Fruit fly (Drosophila melanogaster) whole organism, prepupa: ENCODE results near the gene CG13896.

Experiments
- Blimp-1 ChIP-seq: fragments of 200-800 bp; sonication (Bioruptor generic); optimal IDR thresholded peaks from 3 replicates; lab custom pipeline; 2017; ENCODE audit warnings: missing biosample characterization, missing genetic modification characterization, mild to moderate bottlenecking, moderate library complexity, missing genetic modification reagents
- CG10669 ChIP-seq: fragments of 200-800 bp; sonication (Bioruptor generic); optimal IDR thresholded peaks from 3 replicates; lab custom pipeline; 2018; ENCODE audit warnings: missing biosample characterization, mild to moderate bottlenecking, missing genetic modification characterization, moderate library complexity
- CG11294 ChIP-seq: fragments of 200-800 bp; sonication (Bioruptor generic); IDR thresholded peaks from 2 replicates; pipeline ENCODE4 v1.3.6; 2022; ENCODE audit warnings: missing biosample characterization, missing genetic modification characterization
- CG11762 ChIP-seq: fragments of 200-800 bp; sonication (Bioruptor generic); optimal IDR thresholded peaks from 3 replicates; lab custom pipeline; 2016; ENCODE audit warnings: missing biosample characterization, missing genetic modification characterization; ENCODE audit not compliant: insufficient read depth
- CG11902 ChIP-seq: fragments of 200-800 bp; sonication (Bioruptor generic); optimal IDR thresholded peaks from 3 replicates; lab custom pipeline; 2016; ENCODE audit warnings: missing biosample characterization, missing genetic modification characterization
- CG16779 ChIP-seq: fragments of 200-800 bp; sonication (Bioruptor generic); optimal IDR thresholded peaks from 3 replicates; lab custom pipeline; 2017; ENCODE audit warnings: missing biosample characterization, mild to moderate bottlenecking, missing genetic modification characterization
- CG32006 ChIP-seq: fragments of 200-800 bp; sonication (Bioruptor generic); optimal IDR thresholded peaks from 3 replicates; lab custom pipeline; 2017; ENCODE audit warnings: missing biosample characterization, mild to moderate bottlenecking, missing genetic modification characterization
- CG34406 ChIP-seq: fragments of 200-800 bp; sonication (Bioruptor generic); optimal IDR thresholded peaks from 3 replicates; lab custom pipeline; 2016; ENCODE audit warnings: missing biosample characterization, missing genetic modification characterization
- CG3919 ChIP-seq: fragments of 200-800 bp; sonication (Bioruptor generic); optimal IDR thresholded peaks from 3 replicates; lab custom pipeline; 2016; ENCODE audit warnings: missing biosample characterization, missing genetic modification characterization
- CG4318 ChIP-seq: fragments of 200-800 bp; sonication (Bioruptor generic); optimal IDR thresholded peaks from 3 replicates; lab custom pipeline; 2017; ENCODE audit warnings: missing biosample characterization, mild to moderate bottlenecking, missing genetic modification characterization
- CG6163 ChIP-seq: fragments of 200-800 bp; sonication (Bioruptor generic); IDR thresholded peaks from 3 replicates; pipeline ENCODE4 v1.3.6; 2022; ENCODE audit warnings: missing biosample characterization, missing genetic modification characterization
- CG6792 ChIP-seq: fragments of 200-800 bp; sonication (Bioruptor generic); optimal IDR thresholded peaks from 3 replicates; lab custom pipeline; 2016; ENCODE audit warnings: missing biosample characterization, missing genetic modification characterization
- CG6808 ChIP-seq: fragments of 200-800 bp; sonication (Bioruptor generic); optimal IDR thresholded peaks from 3 replicates; lab custom pipeline; 2017; ENCODE audit warnings: missing biosample characterization, missing genetic modification characterization, mild to moderate bottlenecking, moderate library complexity, missing genetic modification reagents
- CG6854 ChIP-seq: fragments of 200-800 bp; sonication (Bioruptor generic); optimal IDR thresholded peaks from 2 replicates; lab custom pipeline; 2017; ENCODE audit warnings: missing biosample characterization, mild to moderate bottlenecking, missing genetic modification characterization
- CG7368 ChIP-seq: fragments of 200-800 bp; sonication (Bioruptor generic); optimal IDR thresholded peaks from 3 replicates; lab custom pipeline; 2016; ENCODE audit warnings: missing biosample characterization, missing genetic modification characterization
- CG8119 ChIP-seq: fragments of 200-800 bp; sonication (Bioruptor generic); IDR thresholded peaks from 3 replicates; pipeline ENCODE4 v1.3.6; 2022; ENCODE audit warnings: missing biosample characterization, missing genetic modification characterization
- CG8632 ChIP-seq: fragments of 200-800 bp; sonication (Bioruptor generic); optimal IDR thresholded peaks from 3 replicates; lab custom pipeline; 2016; ENCODE audit warnings: missing biosample characterization, missing genetic modification characterization
- Eip78C ChIP-seq: fragments of 200-800 bp; sonication (Bioruptor generic); peaks from one replicate; lab custom pipeline; 2016; ENCODE audit warnings: missing biosample characterization, missing genetic modification characterization
- Eip93F ChIP-seq: fragments of 200-800 bp; sonication (Bioruptor generic); optimal IDR thresholded peaks from 2 replicates; lab custom pipeline; 2016; ENCODE audit warnings: missing biosample characterization, mild to moderate bottlenecking, missing genetic modification characterization
- Ets21C ChIP-seq: fragments of 200-800 bp; sonication (Bioruptor generic); optimal IDR thresholded peaks from 3 replicates; lab custom pipeline; 2016; ENCODE audit warnings: missing biosample characterization, missing genetic modification characterization
- Ets96B ChIP-seq: fragments of 200-800 bp; optimal IDR thresholded peaks from 2 replicates; lab custom pipeline; 2019; ENCODE audit warnings: missing biosample characterization, mild to moderate bottlenecking, missing genetic modification characterization, moderate library complexity
- Hr38 ChIP-seq: sonication (Bioruptor generic); optimal IDR thresholded peaks from 2 replicates; lab custom pipeline; 2016; ENCODE audit warnings: missing biosample characterization, missing genetic modification characterization
- Hr4 ChIP-seq: fragments of 200-800 bp; sonication (Bioruptor generic); optimal IDR thresholded peaks from 3 replicates; lab custom pipeline; 2016; ENCODE audit warnings: missing biosample characterization, missing genetic modification characterization
- Lpt ChIP-seq: fragments of 200-800 bp; sonication (Bioruptor generic); optimal IDR thresholded peaks from 3 replicates; lab custom pipeline; 2016; ENCODE audit warnings: missing biosample characterization, missing genetic modification characterization
- Met ChIP-seq: fragments of 200-800 bp; sonication (Bioruptor generic); optimal IDR thresholded peaks from 3 replicates; lab custom pipeline; 2016; ENCODE audit warnings: missing biosample characterization, missing genetic modification characterization
- OdsH ChIP-seq: fragments of 200-800 bp; sonication (Bioruptor generic); optimal IDR thresholded peaks from 3 replicates; lab custom pipeline; 2016; ENCODE audit warnings: missing biosample characterization, missing genetic modification characterization
- Sox102F ChIP-seq: fragments of 200-800 bp; sonication (Bioruptor generic); optimal IDR thresholded peaks from 2 replicates; lab custom pipeline; 2016; ENCODE audit warnings: missing biosample characterization, mild to moderate bottlenecking, missing genetic modification characterization
- Sox14 ChIP-seq: fragments of 200-800 bp; sonication (Bioruptor generic); optimal IDR thresholded peaks from 3 replicates; lab custom pipeline; 2016; ENCODE audit warnings: missing biosample characterization, missing genetic modification characterization
- Sox15 ChIP-seq: fragments of 200-800 bp; sonication (Bioruptor generic); optimal IDR thresholded peaks from 3 replicates; lab custom pipeline; 2016; ENCODE audit warnings: missing biosample characterization, missing genetic modification characterization
- achi ChIP-seq: fragments of 200-800 bp; sonication (Bioruptor generic); optimal IDR thresholded peaks from 3 replicates; lab custom pipeline; 2016; ENCODE audit warnings: missing biosample characterization, missing genetic modification characterization
- cyc ChIP-seq: fragments of 200-800 bp; sonication (Bioruptor generic); optimal IDR thresholded peaks from 3 replicates; lab custom pipeline; 2016; ENCODE audit warnings: missing biosample characterization, missing genetic modification characterization
- dac ChIP-seq: fragments of 200-800 bp; sonication (Bioruptor generic); optimal IDR thresholded peaks from 2 replicates; lab custom pipeline; 2017; ENCODE audit warnings: missing biosample characterization, mild to moderate bottlenecking, missing genetic modification characterization
- dsx ChIP-seq: fragments of 200-800 bp; optimal IDR thresholded peaks from 3 replicates; lab custom pipeline; 2019; ENCODE audit warnings: missing biosample characterization, mild to moderate bottlenecking, missing genetic modification characterization, moderate library complexity; ENCODE audit not compliant: poor library complexity, severe bottlenecking
- esn ChIP-seq: fragments of 200-800 bp; sonication (Bioruptor generic); optimal IDR thresholded peaks from 2 replicates; lab custom pipeline; 2016; ENCODE audit warnings: missing biosample characterization, mild to moderate bottlenecking, missing genetic modification characterization, moderate library complexity
- fd59A ChIP-seq: fragments of 200-800 bp; sonication (Bioruptor generic); optimal IDR thresholded peaks from 2 replicates; lab custom pipeline; 2017; ENCODE audit warnings: missing biosample characterization, mild to moderate bottlenecking, missing genetic modification characterization, missing genetic modification reagents
- fd85E ChIP-seq: fragments of 200-800 bp; sonication (Bioruptor generic); optimal IDR thresholded peaks from 3 replicates; lab custom pipeline; 2016; ENCODE audit warnings: missing biosample characterization, missing genetic modification characterization
- fkh ChIP-seq: fragments of 200-800 bp; sonication (Bioruptor generic); optimal IDR thresholded peaks from 3 replicates; lab custom pipeline; 2017; ENCODE audit warnings: missing biosample characterization, mild to moderate bottlenecking, missing genetic modification characterization, moderate library complexity
- net ChIP-seq: fragments of 200-800 bp; sonication (Bioruptor generic); optimal IDR thresholded peaks from 3 replicates; lab custom pipeline; 2016; ENCODE audit warnings: missing biosample characterization, missing genetic modification characterization
- pdm3 ChIP-seq: fragments of 200-800 bp; sonication (Bioruptor generic); optimal IDR thresholded peaks from 3 replicates; lab custom pipeline; 2016; ENCODE audit warnings: missing biosample characterization, missing genetic modification characterization
- salr ChIP-seq, 2 experiments: fragments of 200-800 bp; sonication (Bioruptor generic); optimal IDR thresholded peaks; 3 replicates each; lab custom pipeline; 2016 to 2018; ENCODE audit warnings: missing biosample characterization in 2 of 2, missing genetic modification characterization in 2 of 2, mild to moderate bottlenecking in 1 of 2
- spab ChIP-seq: fragments of 200-800 bp; sonication (Bioruptor generic); optimal IDR thresholded peaks from 2 replicates; lab custom pipeline; 2017; ENCODE audit warnings: missing biosample characterization, mild to moderate bottlenecking, missing genetic modification characterization, missing genetic modification reagents
- ss ChIP-seq, 2 experiments: fragments of 200-800 bp; sonication (Bioruptor generic); optimal IDR thresholded peaks; 2 replicates in 1 of 2; 3 replicates in 1 of 2; lab custom pipeline; 2017 to 2018; ENCODE audit warnings: mild to moderate bottlenecking in 2 of 2, missing biosample characterization in 2 of 2, missing genetic modification characterization in 2 of 2, moderate library complexity in 1 of 2
- svp ChIP-seq: fragments of 200-800 bp; sonication (Bioruptor generic); peaks from one replicate; lab custom pipeline; 2016; ENCODE audit warnings: missing biosample characterization, missing genetic modification characterization
- vri ChIP-seq: fragments of 200-800 bp; sonication (Bioruptor generic); optimal IDR thresholded peaks from 3 replicates; lab custom pipeline; 2016; ENCODE audit warnings: missing biosample characterization, mild to moderate bottlenecking, missing genetic modification characterization

Gene CG13896

dm6 chr3L:748329-749198, 36.9 kb upstream of the CG13896 start (continued):
- TF ChIP-seq Eip78C (GFP tag; lab: Kevin White, UChicago) (peak; percentile 63), Eip93F (no peak), Met (GFP tag; lab: Kevin White, UChicago) (no peak), Blimp-1 (GFP tag; lab: Kevin White, UChicago) (no peak), CG11902 (no peak), Sox15 (GFP tag; lab: Kevin White, UChicago) (no peak), vri (GFP tag; lab: Kevin White, UChicago) (no peak), CG6792 (GFP tag; lab: Kevin White, UChicago) (no peak), CG6808 (GFP tag; lab: Kevin White, UChicago) (no peak), spab (GFP tag; lab: Kevin White, UChicago) (no peak), esn (GFP tag; lab: Kevin White, UChicago) (no peak), CG3919 (GFP tag; lab: Kevin White, UChicago) (no peak), dsx (GFP tag; lab: Kevin White, UChicago) (peak; percentile 0), CG34406 (no peak), CG11762 (no peak), Sox102F (GFP tag; lab: Kevin White, UChicago) (peak; percentile 2), fd59A (GFP tag; lab: Kevin White, UChicago) (no peak), Lpt (no peak), CG16779 (peak; percentile 7), fkh (GFP tag; lab: Kevin White, UChicago) (peak; percentile 63), CG6854 (GFP tag; lab: Kevin White, UChicago) (no peak), Hr38 (no peak), CG10669 (GFP tag; lab: Kevin White, UChicago) (peak; percentile 33), achi (no peak), Ets21C (no peak), CG8632 (no peak), salr (GFP tag; optimal IDR thresholded peaks at IDR 0.05; lab: Kevin White, UChicago) (no peak), CG8119 (no peak), svp (GFP tag; lab: Kevin White, UChicago) (peak; percentile 63), fd85E (GFP tag; lab: Kevin White, UChicago) (no peak), pdm3 (no peak), CG6163 (GFP tag; lab: Robert Waterston, UW) (peak; percentile 8; the same call in 1 of the 3 replicates), CG32006 (no peak)

- TF ChIP-seq CG6163 (GFP tag; lab: Robert Waterston, UW) = 0 out of 3 replicates have a peak, but pooled peaks have one; percentile 17
- no peak for TF ChIP-seq CG4318 (GFP tag; lab: Kevin White, UChicago)
- no peak for TF ChIP-seq CG32006
- no peak for TF ChIP-seq pdm3
Observed at dm6 chr3L:747716-748328, 36.2 kb upstream of the CG13896 start.

- TF ChIP-seq esn (GFP tag; lab: Kevin White, UChicago) (no peak), cyc (GFP tag; lab: Kevin White, UChicago) (no peak), fkh (GFP tag; lab: Kevin White, UChicago) (no peak), dsx (GFP tag; lab: Kevin White, UChicago) (peak; percentile 37), CG10669 (GFP tag; lab: Kevin White, UChicago) (peak; percentile 34), Ets96B (peak; percentile 43), vri (GFP tag; lab: Kevin White, UChicago) (no peak), CG11294 (no peak), fd59A (GFP tag; lab: Kevin White, UChicago) (peak; percentile 34), Lpt (no peak), Sox14 (no peak), CG6854 (GFP tag; lab: Kevin White, UChicago) (no peak), dac (GFP tag; lab: Kevin White, UChicago) (no peak), CG11762 (no peak), ss (GFP tag; optimal IDR thresholded peaks at IDR 0.05; lab: Kevin White, UChicago) (peak in 1 of 2 experiments; percentile 10), svp (GFP tag; lab: Kevin White, UChicago) (peak; percentile 33), spab (GFP tag; lab: Kevin White, UChicago) (peak; percentile 10), OdsH (peak; percentile 29), CG16779 (no peak), CG7368 (GFP tag; lab: Kevin White, UChicago) (no peak), Blimp-1 (GFP tag; lab: Kevin White, UChicago) (no peak), net (no peak), Hr4 (GFP tag; lab: Kevin White, UChicago) (no peak), CG6808 (GFP tag; lab: Kevin White, UChicago) (peak; percentile 10), CG6792 (GFP tag; lab: Kevin White, UChicago) (no peak), fd85E (GFP tag; lab: Kevin White, UChicago) (no peak)
Observed at dm6 chr3L:747008-747407, 35.4 kb upstream of the CG13896 start.
